Fruit fly (Drosophila melanogaster) whole organism, embryonic: ENCODE data around the gene SmD2.

Source experiments
- Atf3 ChIP-seq: fragments of 200-800 bp; sonication (Bioruptor generic); optimal IDR thresholded peaks from 3 replicates; lab custom pipeline; 2016; ENCODE audit warnings: missing biosample characterization, missing genetic modification characterization
- B-H2 ChIP-seq: fragments of 200-800 bp; sonication (Bioruptor generic); optimal IDR thresholded peaks from 2 replicates; lab custom pipeline; 2018; ENCODE audit warnings: missing biosample characterization, mild to moderate bottlenecking, missing genetic modification characterization
- Bdp1 ChIP-seq: fragments of 200-800 bp; sonication (Bioruptor generic); optimal IDR thresholded peaks from 3 replicates; lab custom pipeline; 2016; ENCODE audit warnings: missing biosample characterization, missing genetic modification characterization
- C15 ChIP-seq: fragments of 200-800 bp; sonication (Bioruptor generic); IDR thresholded peaks from 3 replicates; pipeline ENCODE4 v1.3.6; 2022; ENCODE audit warnings: missing biosample characterization, missing genetic modification characterization
- CG10654 ChIP-seq: fragments of 200-800 bp; sonication (Bioruptor generic); optimal IDR thresholded peaks from 2 replicates; lab custom pipeline; 2016; ENCODE audit warnings: missing biosample characterization, missing genetic modification characterization
- CG12236 ChIP-seq: fragments of 200-800 bp; sonication (Bioruptor generic); optimal IDR thresholded peaks from 2 replicates; lab custom pipeline; 2016; ENCODE audit warnings: missing biosample characterization, missing genetic modification characterization
- CG18599 ChIP-seq: fragments of 200-800 bp; sonication (Bioruptor generic); optimal IDR thresholded peaks from 3 replicates; lab custom pipeline; 2017; ENCODE audit warnings: missing biosample characterization, missing genetic modification characterization, mild to moderate bottlenecking, moderate library complexity, missing genetic modification reagents
- CG2120 ChIP-seq: fragments of 200-800 bp; sonication (Bioruptor generic); optimal IDR thresholded peaks from 3 replicates; lab custom pipeline; 2016; ENCODE audit warnings: missing biosample characterization, missing genetic modification characterization
- CG2712 ChIP-seq: fragments of 200-800 bp; optimal IDR thresholded peaks from 3 replicates; lab custom pipeline; 2019; ENCODE audit warnings: missing biosample characterization, mild to moderate bottlenecking, missing genetic modification characterization, moderate library complexity
- CG30403 ChIP-seq: fragments of 200-800 bp; sonication (Bioruptor generic); optimal IDR thresholded peaks from 3 replicates; lab custom pipeline; 2016; ENCODE audit warnings: missing biosample characterization, missing genetic modification characterization
- CG3065 ChIP-seq: fragments of 200-800 bp; sonication (Bioruptor generic); optimal IDR thresholded peaks from 2 replicates; lab custom pipeline; 2016; ENCODE audit warnings: missing biosample characterization, missing genetic modification characterization
- CG3407 ChIP-seq: fragments of 200-800 bp; sonication (Bioruptor generic); optimal IDR thresholded peaks from 2 replicates; lab custom pipeline; 2018; ENCODE audit warnings: missing biosample characterization, mild to moderate bottlenecking, missing genetic modification characterization
- CG3838 ChIP-seq: fragments of 200-800 bp; sonication (Bioruptor generic); optimal IDR thresholded peaks from 3 replicates; lab custom pipeline; 2016; ENCODE audit warnings: missing biosample characterization, missing genetic modification characterization
- CG6654 ChIP-seq: fragments of 200-800 bp; sonication (Bioruptor generic); optimal IDR thresholded peaks from 2 replicates; lab custom pipeline; 2017; ENCODE audit warnings: missing biosample characterization, mild to moderate bottlenecking, missing genetic modification characterization
- CG6813 ChIP-seq: fragments of 200-800 bp; sonication (Bioruptor generic); optimal IDR thresholded peaks from 2 replicates; lab custom pipeline; 2017; ENCODE audit warnings: missing biosample characterization, missing genetic modification characterization, mild to moderate bottlenecking, moderate library complexity, missing genetic modification reagents
- CG7928 ChIP-seq: fragments of 200-800 bp; sonication (Bioruptor generic); optimal IDR thresholded peaks from 2 replicates; lab custom pipeline; 2017; ENCODE audit warnings: missing biosample characterization, mild to moderate bottlenecking, missing genetic modification characterization
- CG8281 ChIP-seq: fragments of 200-800 bp; sonication (Bioruptor generic); optimal IDR thresholded peaks from 2 replicates; lab custom pipeline; 2018; ENCODE audit warnings: missing biosample characterization, mild to moderate bottlenecking, missing genetic modification characterization, moderate library complexity
- CG8388 ChIP-seq: fragments of 200-800 bp; sonication (Bioruptor generic); optimal IDR thresholded peaks from 2 replicates; lab custom pipeline; 2019; ENCODE audit warnings: missing biosample characterization, mild to moderate bottlenecking, missing genetic modification characterization, moderate library complexity
- Dad ChIP-seq: fragments of 200-800 bp; sonication (Bioruptor generic); optimal IDR thresholded peaks from 3 replicates; lab custom pipeline; 2016; ENCODE audit warnings: missing biosample characterization, missing genetic modification characterization
- Dfd ChIP-seq, 2 experiments: fragments of >200 bp; optimal IDR thresholded peaks; 2 replicates each; lab custom pipeline; 2017; ENCODE audit warnings: missing biosample characterization in 2 of 2, missing genetic modification characterization in 2 of 2
- Dll ChIP-seq: fragments of 200-800 bp; sonication (Bioruptor generic); IDR thresholded peaks from 4 replicates; pipeline ENCODE4 v1.3.6; 2022; ENCODE audit warnings: missing biosample characterization, missing genetic modification characterization; ENCODE audit not compliant: partially characterized antibody
- Doc2 ChIP-seq: fragments of 200-800 bp; sonication (Bioruptor generic); IDR thresholded peaks from 2 replicates; pipeline ENCODE4 v1.3.6; 2022; ENCODE audit warnings: missing biosample characterization, missing genetic modification characterization
- Eip74EF ChIP-seq, 2 experiments: fragments of 200-800 bp in 1 of 2; fragments of >200 bp in 1 of 2; sonication (Bioruptor generic) in 1 of 2; optimal IDR thresholded peaks; 2 replicates each; lab custom pipeline; 2017 to 2019; ENCODE audit warnings: missing biosample characterization in 2 of 2, missing genetic modification characterization in 2 of 2, mild to moderate bottlenecking in 1 of 2, moderate library complexity in 1 of 2
- Ets97D ChIP-seq: fragments of 200-800 bp; sonication (Bioruptor generic); optimal IDR thresholded peaks from 3 replicates; lab custom pipeline; 2016; ENCODE audit warnings: missing biosample characterization, missing genetic modification characterization
- H15 ChIP-seq: fragments of 200-800 bp; sonication (Bioruptor generic); IDR thresholded peaks from 3 replicates; pipeline ENCODE4 v1.3.6; 2022; ENCODE audit warnings: missing biosample characterization, missing genetic modification characterization
- HmgD ChIP-seq: fragments of 200-800 bp; sonication (Bioruptor generic); optimal IDR thresholded peaks from 3 replicates; lab custom pipeline; 2016; ENCODE audit warnings: missing biosample characterization, missing genetic modification characterization
- HmgZ ChIP-seq: fragments of 200-800 bp; sonication (Bioruptor generic); optimal IDR thresholded peaks from 2 replicates; lab custom pipeline; 2018; ENCODE audit warnings: missing biosample characterization, mild to moderate bottlenecking, missing genetic modification characterization
- Mad ChIP-seq: fragments of 200-800 bp; sonication (Bioruptor generic); optimal IDR thresholded peaks from 2 replicates; lab custom pipeline; 2016; ENCODE audit warnings: missing biosample characterization, missing genetic modification characterization
- Sin3A ChIP-seq: fragments of >200 bp; optimal IDR thresholded peaks from 2 replicates; lab custom pipeline; 2018
- Usf ChIP-seq: fragments of 200-800 bp; sonication (Bioruptor generic); optimal IDR thresholded peaks from 2 replicates; lab custom pipeline; 2017; ENCODE audit warnings: missing genotype, missing biosample characterization, missing genetic modification characterization
- Xrp1 ChIP-seq: fragments of 200-800 bp; sonication (Bioruptor generic); IDR thresholded peaks from 2 replicates; pipeline ENCODE4 v1.3.6; 2022; ENCODE audit warnings: missing biosample characterization, missing genetic modification characterization
- chinmo ChIP-seq: fragments of 200-800 bp; sonication (Bioruptor generic); IDR thresholded peaks from 4 replicates; pipeline ENCODE4 v1.3.6; 2022; ENCODE audit warnings: missing biosample characterization, missing genetic modification characterization; ENCODE audit not compliant: partially characterized antibody
- croc ChIP-seq: fragments of 200-800 bp; sonication (Bioruptor generic); conservative IDR thresholded peaks from 3 replicates; pipeline ENCODE4 v1.3.6; 2022; ENCODE audit warnings: missing biosample characterization, missing genetic modification characterization
- dm ChIP-seq: fragments of 200-800 bp; sonication (Bioruptor generic); optimal IDR thresholded peaks from 3 replicates; lab custom pipeline; 2016; ENCODE audit warnings: missing biosample characterization, missing genetic modification characterization
- dysf ChIP-seq: fragments of 200-800 bp; sonication (Bioruptor generic); IDR thresholded peaks from 3 replicates; pipeline ENCODE4 v1.3.6; 2022; ENCODE audit warnings: missing biosample characterization, missing genetic modification characterization
- gcm ChIP-seq: fragments of 200-800 bp; sonication (Bioruptor generic); optimal IDR thresholded peaks from 2 replicates; lab custom pipeline; 2019; ENCODE audit warnings: missing biosample characterization, mild to moderate bottlenecking, missing genetic modification characterization, moderate library complexity
- grau ChIP-seq: fragments of 200-800 bp; optimal IDR thresholded peaks from 3 replicates; lab custom pipeline; 2019; ENCODE audit warnings: missing biosample characterization, mild to moderate bottlenecking, missing genetic modification characterization, moderate library complexity
- knrl ChIP-seq: fragments of 200-800 bp; sonication (Bioruptor generic); IDR thresholded peaks from 3 replicates; pipeline ENCODE4 v1.3.6; 2022; ENCODE audit warnings: missing biosample characterization, missing genetic modification characterization; ENCODE audit not compliant: partially characterized antibody
- onecut ChIP-seq: fragments of 200-800 bp; sonication (Bioruptor generic); IDR thresholded peaks from 2 replicates; pipeline ENCODE4 v1.3.6; 2022; ENCODE audit warnings: missing biosample characterization, missing genetic modification characterization
- p53 ChIP-seq: fragments of 200-800 bp; sonication (Bioruptor generic); optimal IDR thresholded peaks from 2 replicates; lab custom pipeline; 2016; ENCODE audit warnings: missing biosample characterization, missing genetic modification characterization
- pan ChIP-seq, 4 experiments: fragments of >200 bp in 3 of 4; fragments of 200-800 bp in 1 of 4; sonication (Bioruptor generic) in 1 of 4; optimal IDR thresholded peaks in 3 of 4; IDR thresholded peaks in 1 of 4; 2 replicates each; pipeline versions ENCODE4 v1.3.6 to Lab custom; 2017 to 2022; ENCODE audit warnings: missing biosample characterization in 2 of 4, missing genetic modification characterization in 2 of 4, mixed read lengths in 1 of 4
- pros ChIP-seq: fragments of 200-800 bp; sonication (Bioruptor generic); optimal IDR thresholded peaks from 3 replicates; lab custom pipeline; 2019; ENCODE audit warnings: missing biosample characterization, mild to moderate bottlenecking, missing genetic modification characterization, moderate library complexity
- pum ChIP-seq: fragments of 200-800 bp; sonication (Bioruptor generic); optimal IDR thresholded peaks from 2 replicates; lab custom pipeline; 2016; ENCODE audit warnings: missing biosample characterization, missing genetic modification characterization
- sens-2 ChIP-seq: fragments of 200-800 bp; sonication (Bioruptor generic); IDR thresholded peaks from 2 replicates; pipeline ENCODE4 v1.3.6; 2022; ENCODE audit warnings: missing biosample characterization, missing genetic modification characterization
- shn ChIP-seq: fragments of 200-800 bp; sonication (Bioruptor generic); optimal IDR thresholded peaks from 3 replicates; lab custom pipeline; 2016; ENCODE audit warnings: missing biosample characterization, missing genetic modification characterization
- ssp ChIP-seq: fragments of 200-800 bp; sonication (Bioruptor generic); IDR thresholded peaks from 2 replicates; pipeline ENCODE4 v1.3.6; 2022; ENCODE audit warnings: missing biosample characterization, missing genetic modification characterization
- ttk ChIP-seq: fragments of 200-800 bp; sonication (Bioruptor generic); IDR thresholded peaks from 2 replicates; pipeline ENCODE4 v2.1.2; 2022; ENCODE audit warnings: missing biosample characterization, missing genetic modification characterization
- unc-4 ChIP-seq: fragments of 200-800 bp; sonication (Bioruptor generic); IDR thresholded peaks from 2 replicates; pipeline ENCODE4 v1.3.6; 2022; ENCODE audit warnings: missing biosample characterization, missing genetic modification characterization; ENCODE audit not compliant: partially characterized antibody
- vvl ChIP-seq: fragments of 200-800 bp; sonication (Bioruptor generic); IDR thresholded peaks from 2 replicates; pipeline ENCODE4 v1.3.6; 2022; ENCODE audit warnings: missing biosample characterization, missing genetic modification characterization

SmD2 gene

DNA sequence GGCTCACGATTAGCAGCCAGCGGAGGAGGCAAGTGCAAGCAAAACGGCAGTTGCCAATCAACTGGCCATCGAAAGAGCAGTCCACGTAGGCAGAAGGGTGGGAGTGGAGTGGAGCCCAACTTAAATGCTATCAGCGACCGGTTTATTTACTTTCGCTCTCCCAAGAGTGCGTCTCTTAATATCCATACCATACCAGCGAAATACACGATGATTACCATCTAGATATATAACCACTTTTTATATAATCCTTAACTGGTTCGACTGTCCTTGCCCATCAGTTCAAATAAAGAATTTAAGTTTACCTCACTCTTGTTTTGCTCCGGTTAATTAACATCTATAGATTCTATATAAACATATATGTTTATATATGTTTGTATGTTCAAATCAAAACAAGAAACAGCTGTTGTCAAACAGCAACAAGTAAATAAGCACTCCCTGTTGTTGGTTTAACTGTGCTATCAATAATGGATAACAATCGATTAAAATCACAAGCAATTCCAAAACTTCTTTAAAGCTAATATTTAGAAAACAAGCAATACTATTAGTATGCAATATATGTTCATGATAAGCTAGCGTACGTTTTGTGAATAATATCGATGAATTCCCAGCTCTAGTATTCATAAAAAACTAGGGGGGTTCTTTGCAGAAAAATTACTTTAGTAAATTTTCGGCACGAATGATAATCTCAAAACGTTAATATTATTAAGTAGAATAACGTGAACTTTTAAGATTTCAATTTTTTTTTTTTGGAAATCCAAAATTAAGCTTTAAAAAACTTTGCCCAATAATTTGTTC, 28.0 kb upstream of the SmD2 start (continued):
- TF ChIP-seq CG12236 (GFP tag; lab: Kevin White, UChicago) (no peak), CG10654 (peak; percentile 9), CG6813 (GFP tag; lab: Kevin White, UChicago) (peak; percentile 48), HmgZ (tag; lab: Kevin White, UChicago) (peak; percentile 29), chinmo (GFP tag; lab: Robert Waterston, UW) (0 out of 4 replicates have a peak, but pooled peaks have one; percentile 19), pum (GFP tag; lab: Kevin White, UChicago) (no peak), CG2712 (tag; lab: Kevin White, UChicago) (peak; percentile 23), gcm (peak; percentile 22), sens-2 (GFP tag; lab: Robert Waterston, UW) (no peak), CG3407 (GFP tag; lab: Kevin White, UChicago) (peak; percentile 43), B-H2 (GFP tag; lab: Kevin White, UChicago) (no peak), Bdp1 (GFP tag; lab: Kevin White, UChicago) (peak; percentile 1), grau (tag; lab: Kevin White, UChicago) (peak; percentile 32), CG2120 (GFP tag; lab: Kevin White, UChicago) (peak; percentile 59), Doc2 (GFP tag; lab: Robert Waterston, UW) (no peak), Mad (GFP tag; lab: Kevin White, UChicago) (peak; percentile 2), CG8388 (GFP tag; lab: Kevin White, UChicago) (peak; percentile 3), shn (GFP tag; lab: Kevin White, UChicago) (no peak), p53 (GFP tag; lab: Kevin White, UChicago) (no peak), CG30403 (GFP tag; lab: Kevin White, UChicago) (peak; percentile 48), Eip74EF (GFP tag; optimal IDR thresholded peaks at IDR 0.05; lab: Kevin White, UChicago) (peak in 1 of 2 experiments; percentile 35), HmgD (GFP tag; lab: Kevin White, UChicago) (no peak), onecut (GFP tag; lab: Robert Waterston, UW) (no peak), Sin3A (lab: Kevin White, UChicago) (no peak), ssp (GFP tag; lab: Robert Waterston, UW) (no peak), CG3838 (peak; percentile 56), Dfd (GFP tag; optimal IDR thresholded peaks at IDR 0.05; lab: Kevin White, UChicago) (no peak), CG6654 (GFP tag; lab: Kevin White, UChicago) (no peak), Ets97D (GFP tag; lab: Kevin White, UChicago) (no peak), croc (GFP tag; lab: Robert Waterston, UW) (no peak), dysf (GFP tag; lab: Robert Waterston, UW) (no peak; the same call in 2 of the 3 replicates), H15 (no peak), pros (GFP tag; lab: Kevin White, UChicago) (no peak), dm (no peak), Dll (GFP tag; lab: Robert Waterston, UW) (peak; percentile 61; the same call in 3 of the 4 replicates), CG18599 (GFP tag; lab: Kevin White, UChicago) (peak; percentile 67), Usf (GFP tag; lab: Kevin White, UChicago) (no peak), C15 (GFP tag; lab: Robert Waterston, UW) (peak; percentile 55; the same call in 1 of the 3 replicates), CG7928 (peak; percentile 32), CG3065 (no peak), CG8281 (tag; lab: Kevin White, UChicago) (peak; percentile 3), pan (optimal IDR thresholded peaks at IDR 0.05; lab: Kevin White, UChicago) (no peak), pan (GFP tag; optimal IDR thresholded peaks at IDR 0.05 in 1 of 2, IDR thresholded peaks at IDR 0.05 in 1 of 2) (no peak), unc-4 (GFP tag; lab: Robert Waterston, UW) (peak; percentile 56), Atf3 (GFP tag; lab: Kevin White, UChicago) (no peak), knrl (GFP tag; lab: Robert Waterston, UW) (no peak), vvl (GFP tag; lab: Robert Waterston, UW) (peak; percentile 59; the same call in 1 of the 2 replicates), Dad (no peak), Xrp1 (GFP tag; lab: Robert Waterston, UW) (peak; percentile 55), ttk (no peak)
